Worm (Caenorhabditis elegans) whole organism, L4 larva: Measurements from ENCODE around the gene Y53G8AR.8.

Experiments used
- ama-1 ChIP-seq: fragments of 150-350 bp; optimal IDR thresholded peaks from 2 replicates; lab custom pipeline; 2014; ENCODE audit warnings: inconsistent platforms, mixed read lengths
- ces-1 ChIP-seq: fragments of 150-350 bp; sonication (generic microtip); optimal IDR thresholded peaks from 4 replicates; lab custom pipeline; 2014; ENCODE audit warnings: missing biosample characterization, missing genetic modification reagents, missing genetic modification characterization
- daf-19 ChIP-seq: fragments of 200-800 bp; sonication (Bioruptor generic); conservative IDR thresholded peaks from 2 replicates; pipeline ENCODE4 v1.3.6; 2022; ENCODE audit warnings: missing genetic modification characterization, missing compliant biosample characterization
- jun-1 ChIP-seq: fragments of 150-350 bp; optimal IDR thresholded peaks from 2 replicates; lab custom pipeline; 2014; ENCODE audit warnings: missing biosample characterization, missing genetic modification reagents, missing genetic modification characterization
- lsy-2 ChIP-seq, 2 experiments: fragments of 150-350 bp in 1 of 2; sonication (generic microtip) in 1 of 2; optimal IDR thresholded peaks; 2 replicates each; lab custom pipeline; 2014 to 2017; ENCODE audit warnings: missing biosample characterization in 2 of 2, missing genetic modification characterization in 2 of 2
- nhr-237 ChIP-seq: sonication (generic microtip); optimal IDR thresholded peaks from 2 replicates; lab custom pipeline; 2017; ENCODE audit warnings: missing biosample characterization, missing genetic modification characterization
- nhr-28 ChIP-seq: fragments of 150-350 bp; optimal IDR thresholded peaks from 2 replicates; lab custom pipeline; 2014; ENCODE audit warnings: missing biosample characterization, missing genetic modification characterization
- nhr-76 ChIP-seq: fragments of 150-350 bp; optimal IDR thresholded peaks from 2 replicates; lab custom pipeline; 2014; ENCODE audit warnings: missing biosample characterization, missing genetic modification characterization
- spr-3 ChIP-seq: fragments of 200-800 bp; sonication (Bioruptor generic); optimal IDR thresholded peaks from 2 replicates; lab custom pipeline; 2018; ENCODE audit warnings: mild to moderate bottlenecking, missing genetic modification characterization, missing compliant biosample characterization
- zfp-2 ChIP-seq: sonication (generic microtip); optimal IDR thresholded peaks from 2 replicates; lab custom pipeline; 2016; ENCODE audit warnings: mild to moderate bottlenecking, missing genetic modification characterization, missing compliant biosample characterization

DNA sequence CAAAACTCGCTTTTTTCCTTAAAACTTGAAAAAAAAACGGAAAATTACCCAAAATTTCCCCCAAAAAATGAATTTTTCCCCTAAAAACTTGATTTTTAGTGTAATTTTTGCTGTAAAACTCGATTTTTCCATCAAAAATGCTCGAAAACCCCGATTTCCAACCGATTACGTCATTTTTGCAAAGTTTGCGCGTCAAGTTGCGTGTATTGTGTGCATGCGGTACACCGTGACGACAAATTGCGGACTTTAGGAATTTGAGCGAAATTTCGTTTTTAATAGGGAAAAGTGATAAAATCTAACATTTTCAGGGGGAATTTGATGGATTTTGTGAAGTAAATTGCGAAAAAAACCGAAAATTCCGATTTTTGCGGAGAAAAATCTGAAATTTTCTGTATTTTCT, 29.8 kb upstream of the Y53G8AR.8 start:
- no peak for TF ChIP-seq nhr-76 (tag; lab: Kevin White, UChicago)
- no peak for TF ChIP-seq nhr-237
- no peak for TF ChIP-seq nhr-28 (tag; lab: Kevin White, UChicago)
- no peak for TF ChIP-seq spr-3 (GFP tag; lab: Kevin White, UChicago)
- TF ChIP-seq zfp-2 (tag; lab: Kevin White, UChicago) = no peak
- TF ChIP-seq ces-1 (GFP tag; lab: Kevin White, UChicago) = no peak
- peak; percentile 66 for TF ChIP-seq ama-1 (lab: Kevin White, UChicago)
- no peak for TF ChIP-seq daf-19
- peak in 1 of 2 experiments; percentile 88 for TF ChIP-seq lsy-2 (tag; optimal IDR thresholded peaks at IDR 0.05; lab: Kevin White, UChicago)
- TF ChIP-seq jun-1 (tag; lab: Kevin White, UChicago) = no peak
